Fruit fly (Drosophila melanogaster) whole organism, prepupa: Measurements from ENCODE around the gene MED19.
A peak's percentile ranks its signal among the peaks of the same experiment; 100 is the strongest.

Experiments
- CG11294 ChIP-seq: fragments of 200-800 bp; sonication (Bioruptor generic); IDR thresholded peaks from 2 replicates; pipeline ENCODE4 v1.3.6; 2022; ENCODE audit warnings: missing biosample characterization, missing genetic modification characterization
- CG11762 ChIP-seq: fragments of 200-800 bp; sonication (Bioruptor generic); optimal IDR thresholded peaks from 3 replicates; lab custom pipeline; 2016; ENCODE audit warnings: missing biosample characterization, missing genetic modification characterization; ENCODE audit not compliant: insufficient read depth
- CG1621 ChIP-seq: fragments of 200-800 bp; sonication (Bioruptor generic); optimal IDR thresholded peaks from 3 replicates; lab custom pipeline; 2018; ENCODE audit warnings: missing biosample characterization, mild to moderate bottlenecking, missing genetic modification characterization
- CG31627 ChIP-seq: fragments of 200-800 bp; sonication (Bioruptor generic); optimal IDR thresholded peaks from 3 replicates; lab custom pipeline; 2016; ENCODE audit warnings: missing biosample characterization, missing genetic modification characterization
- CG32006 ChIP-seq: fragments of 200-800 bp; sonication (Bioruptor generic); optimal IDR thresholded peaks from 3 replicates; lab custom pipeline; 2017; ENCODE audit warnings: missing biosample characterization, mild to moderate bottlenecking, missing genetic modification characterization
- CG3919 ChIP-seq: fragments of 200-800 bp; sonication (Bioruptor generic); optimal IDR thresholded peaks from 3 replicates; lab custom pipeline; 2016; ENCODE audit warnings: missing biosample characterization, missing genetic modification characterization
- CG6276 ChIP-seq: fragments of 200-800 bp; sonication (Bioruptor generic); optimal IDR thresholded peaks from 2 replicates; lab custom pipeline; 2017; ENCODE audit warnings: missing biosample characterization, mild to moderate bottlenecking, missing genetic modification characterization
- CG6792 ChIP-seq: fragments of 200-800 bp; sonication (Bioruptor generic); optimal IDR thresholded peaks from 3 replicates; lab custom pipeline; 2016; ENCODE audit warnings: missing biosample characterization, missing genetic modification characterization
- CG6808 ChIP-seq: fragments of 200-800 bp; sonication (Bioruptor generic); optimal IDR thresholded peaks from 3 replicates; lab custom pipeline; 2017; ENCODE audit warnings: missing biosample characterization, missing genetic modification characterization, mild to moderate bottlenecking, moderate library complexity, missing genetic modification reagents
- CG7368 ChIP-seq: fragments of 200-800 bp; sonication (Bioruptor generic); optimal IDR thresholded peaks from 3 replicates; lab custom pipeline; 2016; ENCODE audit warnings: missing biosample characterization, missing genetic modification characterization
- CG8319 ChIP-seq: fragments of 200-800 bp; sonication (Bioruptor generic); optimal IDR thresholded peaks from 3 replicates; lab custom pipeline; 2016; ENCODE audit warnings: missing biosample characterization, missing genetic modification characterization
- CG9139 ChIP-seq: fragments of 200-800 bp; sonication (Bioruptor generic); optimal IDR thresholded peaks from 3 replicates; lab custom pipeline; 2017; ENCODE audit warnings: missing biosample characterization, mild to moderate bottlenecking, missing genetic modification characterization
- Eip93F ChIP-seq: fragments of 200-800 bp; sonication (Bioruptor generic); optimal IDR thresholded peaks from 2 replicates; lab custom pipeline; 2016; ENCODE audit warnings: missing biosample characterization, mild to moderate bottlenecking, missing genetic modification characterization
- Hr39 ChIP-seq: fragments of 200-800 bp; sonication (Bioruptor generic); optimal IDR thresholded peaks from 2 replicates; lab custom pipeline; 2016; ENCODE audit warnings: missing biosample characterization, missing genetic modification characterization
- Hr4 ChIP-seq: fragments of 200-800 bp; sonication (Bioruptor generic); optimal IDR thresholded peaks from 3 replicates; lab custom pipeline; 2016; ENCODE audit warnings: missing biosample characterization, missing genetic modification characterization
- OdsH ChIP-seq: fragments of 200-800 bp; sonication (Bioruptor generic); optimal IDR thresholded peaks from 3 replicates; lab custom pipeline; 2016; ENCODE audit warnings: missing biosample characterization, missing genetic modification characterization
- Sox15 ChIP-seq: fragments of 200-800 bp; sonication (Bioruptor generic); optimal IDR thresholded peaks from 3 replicates; lab custom pipeline; 2016; ENCODE audit warnings: missing biosample characterization, missing genetic modification characterization
- cyc ChIP-seq: fragments of 200-800 bp; sonication (Bioruptor generic); optimal IDR thresholded peaks from 3 replicates; lab custom pipeline; 2016; ENCODE audit warnings: missing biosample characterization, missing genetic modification characterization
- dac ChIP-seq: fragments of 200-800 bp; sonication (Bioruptor generic); optimal IDR thresholded peaks from 2 replicates; lab custom pipeline; 2017; ENCODE audit warnings: missing biosample characterization, mild to moderate bottlenecking, missing genetic modification characterization
- dsx ChIP-seq: fragments of 200-800 bp; optimal IDR thresholded peaks from 3 replicates; lab custom pipeline; 2019; ENCODE audit warnings: missing biosample characterization, mild to moderate bottlenecking, missing genetic modification characterization, moderate library complexity; ENCODE audit not compliant: poor library complexity, severe bottlenecking
- eg ChIP-seq: fragments of 200-800 bp; sonication (Bioruptor generic); IDR thresholded peaks from 3 replicates; pipeline ENCODE4 v1.3.6; 2022; ENCODE audit warnings: missing biosample characterization, missing genetic modification characterization
- fd59A ChIP-seq: fragments of 200-800 bp; sonication (Bioruptor generic); optimal IDR thresholded peaks from 2 replicates; lab custom pipeline; 2017; ENCODE audit warnings: missing biosample characterization, mild to moderate bottlenecking, missing genetic modification characterization, missing genetic modification reagents
- fkh ChIP-seq: fragments of 200-800 bp; sonication (Bioruptor generic); optimal IDR thresholded peaks from 3 replicates; lab custom pipeline; 2017; ENCODE audit warnings: missing biosample characterization, mild to moderate bottlenecking, missing genetic modification characterization, moderate library complexity
- lz ChIP-seq: fragments of 200-800 bp; sonication (Bioruptor generic); optimal IDR thresholded peaks from 3 replicates; lab custom pipeline; 2016; ENCODE audit warnings: missing biosample characterization, missing genetic modification characterization
- salr ChIP-seq, 2 experiments: fragments of 200-800 bp; sonication (Bioruptor generic); optimal IDR thresholded peaks; 3 replicates each; lab custom pipeline; 2016 to 2018; ENCODE audit warnings: missing biosample characterization in 2 of 2, missing genetic modification characterization in 2 of 2, mild to moderate bottlenecking in 1 of 2
- spab ChIP-seq: fragments of 200-800 bp; sonication (Bioruptor generic); optimal IDR thresholded peaks from 2 replicates; lab custom pipeline; 2017; ENCODE audit warnings: missing biosample characterization, mild to moderate bottlenecking, missing genetic modification characterization, missing genetic modification reagents
- ss ChIP-seq, 2 experiments: fragments of 200-800 bp; sonication (Bioruptor generic); optimal IDR thresholded peaks; 2 replicates in 1 of 2; 3 replicates in 1 of 2; lab custom pipeline; 2017 to 2018; ENCODE audit warnings: mild to moderate bottlenecking in 2 of 2, missing biosample characterization in 2 of 2, missing genetic modification characterization in 2 of 2, moderate library complexity in 1 of 2
- svp ChIP-seq: fragments of 200-800 bp; sonication (Bioruptor generic); peaks from one replicate; lab custom pipeline; 2016; ENCODE audit warnings: missing biosample characterization, missing genetic modification characterization

MED19 gene

DNA sequence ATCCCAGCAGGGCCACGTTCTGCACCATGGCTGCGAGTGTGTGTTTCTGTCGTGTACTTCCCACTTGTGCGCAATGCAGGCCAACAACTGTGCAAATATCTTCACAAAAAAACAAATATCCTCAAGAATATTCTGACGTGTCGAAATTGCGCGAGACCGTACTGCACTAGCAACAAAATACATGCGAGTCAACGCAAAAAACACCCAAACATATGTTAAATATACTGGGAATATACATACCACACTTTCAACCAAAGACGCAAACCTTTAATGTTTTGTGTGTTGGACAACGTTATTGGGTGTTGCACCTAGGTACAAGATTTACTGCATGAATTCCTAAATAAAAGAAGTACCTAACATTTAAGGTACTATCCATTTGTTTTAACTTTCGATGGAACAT is 44.2 kb downstream of the MED19 start, which contains the start of gene NUCB1:
NUCB1 (minus strand) TSS at position 173 of the 400 bp plus-strand sequence.
- TF ChIP-seq lz (GFP tag; lab: Kevin White, UChicago): peak; percentile 14
- TF ChIP-seq CG31627 (GFP tag; lab: Kevin White, UChicago): peak; percentile 13
- no peak for TF ChIP-seq ss (GFP tag; optimal IDR thresholded peaks at IDR 0.05; lab: Kevin White, UChicago)
- no peak for TF ChIP-seq CG6276 (GFP tag; lab: Kevin White, UChicago)
- no peak for TF ChIP-seq Hr4 (GFP tag; lab: Kevin White, UChicago)
- peak; percentile 34; the same call in 2 of the 3 replicates for TF ChIP-seq eg
- peak; percentile 30 for TF ChIP-seq cyc (GFP tag; lab: Kevin White, UChicago)
- TF ChIP-seq fkh (GFP tag; lab: Kevin White, UChicago): peak; percentile 82
- no peak for TF ChIP-seq CG9139 (GFP tag; lab: Kevin White, UChicago)
- no peak for TF ChIP-seq CG6808
- TF ChIP-seq CG1621: no peak
- TF ChIP-seq CG7368 (GFP tag; lab: Kevin White, UChicago): peak; percentile 23
- TF ChIP-seq CG32006 (GFP tag; lab: Kevin White, UChicago): no peak
- peak; percentile 15 for TF ChIP-seq Hr39 (GFP tag; lab: Kevin White, UChicago)
- TF ChIP-seq, all 60 proteins: peak for 7

- TF ChIP-seq dsx (GFP tag; lab: Kevin White, UChicago) (no peak), OdsH (no peak), CG3919 (no peak), salr (GFP tag; optimal IDR thresholded peaks at IDR 0.05; lab: Kevin White, UChicago) (no peak), CG11762 (GFP tag; lab: Kevin White, UChicago) (no peak), Hr39 (GFP tag; lab: Kevin White, UChicago) (no peak), svp (GFP tag; lab: Kevin White, UChicago) (no peak), CG8319 (GFP tag; lab: Kevin White, UChicago) (no peak), CG6276 (GFP tag; lab: Kevin White, UChicago) (no peak), CG6792 (GFP tag; lab: Kevin White, UChicago) (no peak), Sox15 (GFP tag; lab: Kevin White, UChicago) (no peak), spab (GFP tag; lab: Kevin White, UChicago) (no peak), CG11294 (GFP tag; lab: Robert Waterston, UW) (no peak), CG32006 (GFP tag; lab: Kevin White, UChicago) (no peak), dac (GFP tag; lab: Kevin White, UChicago) (no peak), Eip93F (GFP tag; lab: Kevin White, UChicago) (no peak), fd59A (no peak)
Measured at dm6 chr3L:17797494-17797893, 48.8 kb downstream of the MED19 start, which contains the start of gene CG42816. TSS of gene CG42816 (minus strand) at chr3L:17797594.
